Worm (Caenorhabditis elegans): ENCODE measurements around the gene srx-84.

Gene srx-84

DNA sequence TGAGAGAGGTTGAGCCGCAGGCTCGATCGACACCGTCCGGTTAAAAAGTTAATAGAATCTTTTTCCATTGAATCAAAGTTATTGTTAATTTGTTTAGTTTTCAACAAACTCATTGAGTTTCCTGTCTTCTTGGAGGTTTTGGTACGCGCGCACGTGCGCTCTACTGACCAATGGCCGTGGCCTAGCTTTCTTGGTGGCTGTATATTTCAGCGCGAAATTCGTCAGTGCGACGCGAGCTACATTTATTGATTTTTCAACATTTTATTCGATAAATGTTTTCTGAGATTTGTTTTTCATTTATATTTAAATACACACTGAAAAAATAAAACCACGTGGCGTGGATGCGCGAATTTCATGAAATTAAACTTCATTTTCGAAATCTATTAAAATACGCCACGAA, 45.3 kb downstream of the srx-84 start, which contains the start of gene bir-1 (continued):
- TF ChIP-seq C16A3.4 (tag; optimal IDR thresholded peaks at IDR 0.05) (peak; percentile 72), ceh-63 (GFP tag; optimal IDR thresholded peaks at IDR 0.05) (no peak), zip-4 (GFP tag; optimal IDR thresholded peaks at IDR 0.05) (no peak), rnt-1 (tag; optimal IDR thresholded peaks at IDR 0.05) (peak; percentile 91), ceh-82 (tag; optimal IDR thresholded peaks at IDR 0.05) (peak in 1 of 3 experiments; percentile 76), lin-15B (tag; optimal IDR thresholded peaks at IDR 0.05) (peak; percentile 81), hlh-17 (GFP tag; optimal IDR thresholded peaks at IDR 0.05; ENCODE audit: borderline replicate concordance) (no peak), C04F5.9 (tag; optimal IDR thresholded peaks at IDR 0.05) (no peak), ztf-4 (tag; optimal IDR thresholded peaks at IDR 0.05) (no peak), ama-1 (optimal IDR thresholded peaks at IDR 0.05) (no peak), nhr-47 (tag; optimal IDR thresholded peaks at IDR 0.05) (peak; percentile 68), nhr-19 (GFP tag; conservative IDR thresholded peaks at IDR 0.05) (peak; percentile 21), sup-37 (GFP tag; optimal IDR thresholded peaks at IDR 0.05) (no peak), vab-15 (tag; optimal IDR thresholded peaks at IDR 0.05) (no peak), fkh-4 (tag; optimal IDR thresholded peaks at IDR 0.05; ENCODE audit: borderline replicate concordance) (peak; percentile 24), hpl-2 (GFP tag; optimal IDR thresholded peaks at IDR 0.05) (no peak), dpl-1 (GFP tag; optimal IDR thresholded peaks at IDR 0.05) (peak; percentile 72 to 87 (median 79)), F16B12.6 (tag; optimal IDR thresholded peaks at IDR 0.05) (no peak), C34B4.2 (tag; optimal IDR thresholded peaks at IDR 0.05) (no peak), xbp-1 (tag; optimal IDR thresholded peaks at IDR 0.05) (peak; percentile 67), nhr-12 (tag; optimal IDR thresholded peaks at IDR 0.05) (no peak), fkh-10 (GFP tag; optimal IDR thresholded peaks at IDR 0.05) (no peak), lin-35 (GFP tag; optimal IDR thresholded peaks at IDR 0.05) (peak; percentile 76 to 89), lir-3 (tag; optimal IDR thresholded peaks at IDR 0.05; ENCODE audit: poor library complexity) (peak; percentile 80), unc-30 (tag; optimal IDR thresholded peaks at IDR 0.05) (no peak), lin-13 (GFP tag; optimal IDR thresholded peaks at IDR 0.05) (peak; percentile 2), grh-1 (GFP tag; IDR thresholded peaks at IDR 0.05) (no peak), pax-3 (tag; optimal IDR thresholded peaks at IDR 0.05) (peak; percentile 60), Y116A8C.19 (tag; optimal IDR thresholded peaks at IDR 0.05; ENCODE audit: borderline replicate concordance) (no peak), nhr-77 (tag; optimal IDR thresholded peaks at IDR 0.05) (peak; percentile 18), unc-98 (GFP tag; IDR thresholded peaks at IDR 0.05) (no peak), ets-5 (GFP tag; IDR thresholded peaks at IDR 0.05) (no peak), ceh-8 (GFP tag; optimal IDR thresholded peaks at IDR 0.05) (no peak), aha-1 (tag; optimal IDR thresholded peaks at IDR 0.05) (no peak), efl-1 (optimal IDR thresholded peaks at IDR 0.05) (peak; percentile 79 to 85), efl-1 (GFP tag; optimal IDR thresholded peaks at IDR 0.05 in 1 of 2) (peak; percentile 82 to 96), ces-1 (GFP tag; optimal IDR thresholded peaks at IDR 0.05) (no peak), unc-130 (tag; optimal IDR thresholded peaks at IDR 0.05) (peak; percentile 55), isw-1 (GFP tag; IDR thresholded peaks at IDR 0.05) (peak; percentile 60), ztf-11 (tag; optimal IDR thresholded peaks at IDR 0.05) (peak in 1 of 2 experiments; percentile 60), ceh-88 (GFP tag; IDR thresholded peaks at IDR 0.05) (no peak)

DNA sequence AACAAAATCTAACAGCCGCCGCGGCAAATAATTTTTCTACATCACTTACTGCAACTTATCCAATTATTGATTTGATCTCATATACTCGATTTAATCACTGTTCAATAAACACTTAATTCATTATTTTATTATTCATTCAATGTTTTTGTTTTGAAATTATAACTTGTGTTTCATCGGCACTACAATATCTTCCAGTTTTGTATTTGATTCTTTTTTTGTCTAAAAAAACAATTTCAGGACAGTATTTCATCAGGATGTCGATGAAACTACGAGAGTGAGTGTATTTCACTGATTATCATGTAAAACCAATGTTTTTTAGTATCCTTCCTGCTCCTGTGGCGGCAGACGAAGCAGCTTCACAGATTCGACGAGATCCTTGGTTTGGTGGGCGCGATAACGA, 46.3 kb downstream of the srx-84 start, which contains the start of gene skp-1:
Gene skp-1 (plus strand): TSS at position 238 of the 400 bp plus-strand sequence.
- no peak for TF ChIP-seq xbp-1 (tag; optimal IDR thresholded peaks at IDR 0.05)
- TF ChIP-seq tlp-1 (tag; optimal IDR thresholded peaks at IDR 0.05), result no peak
- TF ChIP-seq mab-9 (GFP tag; IDR thresholded peaks at IDR 0.05), result no peak
- no peak for TF ChIP-seq lir-3 (tag; optimal IDR thresholded peaks at IDR 0.05; ENCODE audit: poor library complexity)
- TF ChIP-seq nhr-90 (tag; optimal IDR thresholded peaks at IDR 0.05; ENCODE audit: poor library complexity), result no peak
- TF ChIP-seq fkh-10 (GFP tag; optimal IDR thresholded peaks at IDR 0.05), result no peak
- TF ChIP-seq pqm-1 (tag; optimal IDR thresholded peaks at IDR 0.05), result no peak
- no peak for TF ChIP-seq lsy-2 (tag; optimal IDR thresholded peaks at IDR 0.05)
- TF ChIP-seq nhr-19 (GFP tag; conservative IDR thresholded peaks at IDR 0.05), result no peak

Data from whole organism, L1 larva.